Worm (Caenorhabditis elegans): ENCODE data around the gene dyf-11.

The dyf-11 gene

ce11 chrX:736989-737388 is 26.6 kb upstream of the dyf-11 start (continued):
- TF ChIP-seq ZK185.1 (tag; optimal IDR thresholded peaks at IDR 0.05; ENCODE audit: poor library complexity, severe bottlenecking), result no peak
- TF ChIP-seq bed-1 (GFP tag; IDR thresholded peaks at IDR 0.05), result no peak

ce11 chrX:748319-748718 is 15.2 kb upstream of the dyf-11 start:
- TF ChIP-seq zfh-2 (GFP tag; conservative IDR thresholded peaks at IDR 0.05), result no peak
- TF ChIP-seq snpc-4 (GFP tag; optimal IDR thresholded peaks at IDR 0.05), result no peak
- no peak for TF ChIP-seq snpc-4 (tag; optimal IDR thresholded peaks at IDR 0.05)
- no peak for TF ChIP-seq aptf-2 (GFP tag; conservative IDR thresholded peaks at IDR 0.05)
- no peak for TF ChIP-seq lin-35 (GFP tag; optimal IDR thresholded peaks at IDR 0.05)
- TF ChIP-seq pbrm-1 (GFP tag; IDR thresholded peaks at IDR 0.05), result no peak
- no peak for TF ChIP-seq mes-4 (tag; optimal IDR thresholded peaks at IDR 0.05)
- TF ChIP-seq D2030.7 (GFP tag; IDR thresholded peaks at IDR 0.05), result no peak
- no peak for TF ChIP-seq mcd-1 (GFP tag; IDR thresholded peaks at IDR 0.05)
- TF ChIP-seq cebp-1 (GFP tag; IDR thresholded peaks at IDR 0.05), result no peak
- TF ChIP-seq cebp-1 (tag; optimal IDR thresholded peaks at IDR 0.05), result no peak
- no peak for TF ChIP-seq ceh-79 (tag; optimal IDR thresholded peaks at IDR 0.05)
- no peak for TF ChIP-seq mel-28 (tag; optimal IDR thresholded peaks at IDR 0.05; ENCODE audit: borderline replicate concordance)
- TF ChIP-seq unc-130 (GFP tag; optimal IDR thresholded peaks at IDR 0.05), result no peak
- no peak for TF ChIP-seq lir-1 (GFP tag; conservative IDR thresholded peaks at IDR 0.05)

ce11 chrX:759634-760033 is 3.9 kb upstream of the dyf-11 start, which contains the start of gene aex-3:
Gene aex-3, minus strand, starts transcription at chrX:759734.
- TF ChIP-seq mcd-1 (GFP tag; IDR thresholded peaks at IDR 0.05) (no peak), ztf-25 (GFP tag; IDR thresholded peaks at IDR 0.05) (no peak), Y53F4B.3 (GFP tag; IDR thresholded peaks at IDR 0.05) (no peak), egrh-3 (GFP tag; IDR thresholded peaks at IDR 0.05) (no peak), lag-1 (GFP tag; IDR thresholded peaks at IDR 0.05) (no peak)

DNA sequence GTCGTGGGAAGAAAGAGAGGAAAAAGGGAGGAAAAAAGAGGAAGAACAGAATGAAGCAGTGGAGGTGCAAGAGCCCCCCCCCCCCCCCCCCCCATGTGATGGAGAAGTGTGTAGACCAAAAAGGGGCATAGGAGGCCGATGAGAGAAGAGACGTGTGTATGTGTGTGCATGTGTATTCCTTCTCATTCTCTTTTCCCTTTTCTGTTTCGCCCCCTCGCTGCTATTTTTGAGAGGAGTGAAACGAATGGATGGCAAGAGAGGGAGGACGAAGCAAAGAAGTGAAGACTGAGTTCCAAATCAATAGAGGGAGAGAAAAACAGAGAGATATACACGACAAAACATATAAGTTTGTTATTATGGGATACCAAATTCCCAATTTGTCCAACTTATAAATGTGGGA is 3.0 kb upstream of the dyf-11 start:
- no peak for TF ChIP-seq F55B11.4 (tag; optimal IDR thresholded peaks at IDR 0.05; ENCODE audit: borderline replicate concordance, insufficient read depth)
- peak; percentile 30 for TF ChIP-seq ceh-27 (GFP tag; optimal IDR thresholded peaks at IDR 0.05)
- no peak for TF ChIP-seq ama-1 (optimal IDR thresholded peaks at IDR 0.05)
- no peak for TF ChIP-seq ama-1 (GFP tag; optimal IDR thresholded peaks at IDR 0.05)
- TF ChIP-seq rpc-1 (optimal IDR thresholded peaks at IDR 0.05), result no peak
- no peak for TF ChIP-seq rpc-1 (tag; optimal IDR thresholded peaks at IDR 0.05)
- no peak for TF ChIP-seq nfya-1 (tag; optimal IDR thresholded peaks at IDR 0.05; ENCODE audit: borderline replicate concordance, insufficient read depth)
- no peak for TF ChIP-seq nhr-27 (tag; optimal IDR thresholded peaks at IDR 0.05)
- peak; percentile 90 for TF ChIP-seq zfh-2 (GFP tag; conservative IDR thresholded peaks at IDR 0.05)
- no peak for TF ChIP-seq C17E4.6 (GFP tag; IDR thresholded peaks at IDR 0.05)
- TF ChIP-seq B0019.2 (GFP tag; conservative IDR thresholded peaks at IDR 0.05), result no peak
- TF ChIP-seq lin-26 (GFP tag; IDR thresholded peaks at IDR 0.05), result no peak
- TF ChIP-seq let-607 (tag; optimal IDR thresholded peaks at IDR 0.05), result peak in 1 of 2 experiments; percentile 4
- TF ChIP-seq mcd-1 (GFP tag; IDR thresholded peaks at IDR 0.05), result peak; percentile 40
- no peak for TF ChIP-seq Y56A3A.18 (GFP tag; IDR thresholded peaks at IDR 0.05)
- peak; percentile 8 for TF ChIP-seq attf-5 (GFP tag; optimal IDR thresholded peaks at IDR 0.05)
- TF ChIP-seq sptf-2 (GFP tag; optimal IDR thresholded peaks at IDR 0.05), result no peak
- TF ChIP-seq hmg-1.2 (GFP tag; IDR thresholded peaks at IDR 0.05), result peak; percentile 9; the same call in 1 of the 2 replicates
- no peak for TF ChIP-seq cebp-1 (GFP tag; IDR thresholded peaks at IDR 0.05)
- TF ChIP-seq cebp-1 (tag; optimal IDR thresholded peaks at IDR 0.05), result peak; percentile 62
- TF ChIP-seq zim-3 (tag; optimal IDR thresholded peaks at IDR 0.05), result no peak
- no peak for TF ChIP-seq F49E8.2 (tag; optimal IDR thresholded peaks at IDR 0.05; ENCODE audit: insufficient read depth)
- TF ChIP-seq F57A8.1 (GFP tag; optimal IDR thresholded peaks at IDR 0.05), result no peak
- peak; percentile 26; the same call in 1 of the 2 replicates for TF ChIP-seq egrh-3 (GFP tag; IDR thresholded peaks at IDR 0.05)
- no peak for TF ChIP-seq ceh-91 (GFP tag; IDR thresholded peaks at IDR 0.05)
- no peak for TF ChIP-seq him-1 (tag; optimal IDR thresholded peaks at IDR 0.05)

All from whole organism, young adult.